Worm (Caenorhabditis elegans) whole organism, L4 larva: ENCODE results near the gene hsp-6.

Experiments used
- D1046.2 ChIP-seq: fragments of 200-800 bp; sonication (Bioruptor generic); IDR thresholded peaks from 2 replicates; pipeline ENCODE4 v1.3.6; 2022; ENCODE audit warnings: missing genetic modification characterization, missing compliant biosample characterization
- F10B5.3 ChIP-seq: sonication (generic microtip); optimal IDR thresholded peaks from 2 replicates; lab custom pipeline; 2016; ENCODE audit warnings: mild to moderate bottlenecking, missing genetic modification characterization, missing compliant biosample characterization
- F44E2.7 ChIP-seq: fragments of 200-800 bp; sonication (Bioruptor generic); IDR thresholded peaks from 2 replicates; pipeline ENCODE4 v2.1.2; 2022; ENCODE audit warnings: missing genetic modification characterization, missing compliant biosample characterization
- T20F7.1 ChIP-seq: fragments of 200-800 bp; sonication (Bioruptor generic); optimal IDR thresholded peaks from 2 replicates; lab custom pipeline; 2018; ENCODE audit warnings: mild to moderate bottlenecking, missing genetic modification characterization, missing compliant biosample characterization
- T26A8.4 ChIP-seq: fragments of 200-800 bp; sonication (Bioruptor generic); IDR thresholded peaks from 2 replicates; pipeline ENCODE4 v1.3.6; 2022; ENCODE audit warnings: missing genetic modification characterization, missing compliant biosample characterization
- Y105C5A.15 ChIP-seq: fragments of 200-800 bp; sonication (Bioruptor generic); IDR thresholded peaks from 2 replicates; pipeline ENCODE4 v1.3.6; 2022; ENCODE audit warnings: missing genetic modification characterization, missing compliant biosample characterization
- Y48G9A.11 ChIP-seq: fragments of 200-800 bp; sonication (Bioruptor generic); IDR thresholded peaks from 2 replicates; pipeline ENCODE4 v1.3.6; 2022; ENCODE audit warnings: missing genetic modification reagents, missing genetic modification characterization, missing compliant biosample characterization
- Y5F2A.4 ChIP-seq: fragments of 200-800 bp; sonication (Bioruptor generic); optimal IDR thresholded peaks from 2 replicates; lab custom pipeline; 2018; ENCODE audit warnings: mild to moderate bottlenecking, missing genetic modification characterization, missing compliant biosample characterization
- ZK337.2 ChIP-seq: fragments of 200-800 bp; sonication (Bioruptor generic); IDR thresholded peaks from 2 replicates; pipeline ENCODE4 v1.3.6; 2022; ENCODE audit warnings: missing genetic modification reagents, missing genetic modification characterization, missing compliant biosample characterization
- ZK546.5 ChIP-seq, 2 experiments: sonication (generic microtip); optimal IDR thresholded peaks; 2 replicates each; lab custom pipeline; 2017; ENCODE audit warnings: missing biosample characterization in 2 of 2, missing genetic modification characterization in 2 of 2
- aly-2 ChIP-seq: sonication (generic microtip); optimal IDR thresholded peaks from 2 replicates; lab custom pipeline; 2018; ENCODE audit warnings: missing biosample characterization, missing genetic modification characterization
- ama-1 ChIP-seq: fragments of 150-350 bp; optimal IDR thresholded peaks from 2 replicates; lab custom pipeline; 2014; ENCODE audit warnings: inconsistent platforms, mixed read lengths
- arid-1 ChIP-seq: fragments of 200-800 bp; sonication (Bioruptor generic); conservative IDR thresholded peaks from 2 replicates; pipeline ENCODE4 v1.3.6; 2022; ENCODE audit warnings: missing genetic modification reagents, missing genetic modification characterization, missing compliant biosample characterization
- attf-4 ChIP-seq: sonication (generic microtip); optimal IDR thresholded peaks from 3 replicates; lab custom pipeline; 2017; ENCODE audit warnings: missing biosample characterization, missing genetic modification characterization
- ceh-32 ChIP-seq: sonication (generic microtip); optimal IDR thresholded peaks from 2 replicates; lab custom pipeline; 2016; ENCODE audit warnings: mild to moderate bottlenecking, missing genetic modification characterization, missing compliant biosample characterization; ENCODE audit not compliant: poor library complexity
- ces-1 ChIP-seq: fragments of 150-350 bp; sonication (generic microtip); optimal IDR thresholded peaks from 4 replicates; lab custom pipeline; 2014; ENCODE audit warnings: missing biosample characterization, missing genetic modification reagents, missing genetic modification characterization
- cey-2 ChIP-seq: sonication (generic microtip); optimal IDR thresholded peaks from 3 replicates; lab custom pipeline; 2017; ENCODE audit warnings: missing genetic modification characterization, mild to moderate bottlenecking, missing compliant biosample characterization, antibody characterized with exemption, borderline replicate concordance; ENCODE audit not compliant: insufficient read depth
- ctbp-1 ChIP-seq: fragments of 200-800 bp; sonication (Bioruptor generic); IDR thresholded peaks from 2 replicates; pipeline ENCODE4 v1.3.6; 2022; ENCODE audit warnings: missing genetic modification reagents, missing genetic modification characterization, missing compliant biosample characterization
- daf-19 ChIP-seq: fragments of 200-800 bp; sonication (Bioruptor generic); conservative IDR thresholded peaks from 2 replicates; pipeline ENCODE4 v1.3.6; 2022; ENCODE audit warnings: missing genetic modification characterization, missing compliant biosample characterization
- daf-8 ChIP-seq: fragments of 200-800 bp; sonication (Bioruptor generic); IDR thresholded peaks from 2 replicates; pipeline ENCODE4 v1.3.6; 2022; ENCODE audit warnings: missing genetic modification characterization, missing compliant biosample characterization
- dve-1 ChIP-seq: sonication (generic microtip); optimal IDR thresholded peaks from 2 replicates; lab custom pipeline; 2017; ENCODE audit warnings: antibody characterized with exemption, mild to moderate bottlenecking, missing genetic modification characterization, missing compliant biosample characterization; ENCODE audit not compliant: insufficient read depth
- fkh-10 ChIP-seq: fragments of 150-350 bp; optimal IDR thresholded peaks from 2 replicates; lab custom pipeline; 2014; ENCODE audit warnings: missing biosample characterization, missing genetic modification reagents, missing genetic modification characterization
- hmg-1.1 ChIP-seq: fragments of 200-800 bp; sonication (Bioruptor generic); IDR thresholded peaks from 2 replicates; pipeline ENCODE4 v1.3.6; 2022; ENCODE audit warnings: missing genetic modification reagents, missing genetic modification characterization, missing compliant biosample characterization
- lim-7 ChIP-seq: fragments of 200-800 bp; sonication (Bioruptor generic); IDR thresholded peaks from 2 replicates; pipeline ENCODE4 v1.3.6; 2022; ENCODE audit warnings: missing genetic modification characterization, missing compliant biosample characterization
- lin-1 ChIP-seq: fragments of 200-800 bp; sonication (Bioruptor generic); IDR thresholded peaks from 2 replicates; pipeline ENCODE4 v1.3.6; 2022; ENCODE audit warnings: missing genetic modification reagents, missing genetic modification characterization, missing compliant biosample characterization
- lin-13 ChIP-seq: fragments of 150-350 bp; optimal IDR thresholded peaks from 2 replicates; lab custom pipeline; 2014; ENCODE audit warnings: missing biosample characterization, missing genetic modification reagents, missing genetic modification characterization
- lin-38 ChIP-seq: fragments of 200-800 bp; sonication (Bioruptor generic); IDR thresholded peaks from 2 replicates; pipeline ENCODE4 v1.3.6; 2022; ENCODE audit warnings: missing genetic modification reagents, missing genetic modification characterization, missing compliant biosample characterization
- lsy-2 ChIP-seq, 2 experiments: fragments of 150-350 bp in 1 of 2; sonication (generic microtip) in 1 of 2; optimal IDR thresholded peaks; 2 replicates each; lab custom pipeline; 2014 to 2017; ENCODE audit warnings: missing biosample characterization in 2 of 2, missing genetic modification characterization in 2 of 2
- madf-9 ChIP-seq: fragments of 200-800 bp; sonication (Bioruptor generic); conservative IDR thresholded peaks from 2 replicates; pipeline ENCODE4 v1.3.6; 2022; ENCODE audit warnings: missing genetic modification reagents, missing genetic modification characterization, missing compliant biosample characterization
- mdt-29 ChIP-seq: fragments of 200-800 bp; sonication (Bioruptor generic); IDR thresholded peaks from 2 replicates; pipeline ENCODE4 v1.3.6; 2022; ENCODE audit warnings: missing genetic modification reagents, missing genetic modification characterization, missing compliant biosample characterization
- nhr-10 ChIP-seq: fragments of 150-350 bp; optimal IDR thresholded peaks from 2 replicates; lab custom pipeline; 2014; ENCODE audit warnings: missing biosample characterization, missing genetic modification characterization
- nhr-102 ChIP-seq: sonication (generic microtip); optimal IDR thresholded peaks from 2 replicates; lab custom pipeline; 2016; ENCODE audit warnings: mild to moderate bottlenecking, missing genetic modification characterization, moderate library complexity, missing compliant biosample characterization
- nhr-11 ChIP-seq: fragments of 150-350 bp; optimal IDR thresholded peaks from 2 replicates; lab custom pipeline; 2014; ENCODE audit warnings: missing biosample characterization, missing genetic modification characterization
- nhr-237 ChIP-seq: sonication (generic microtip); optimal IDR thresholded peaks from 2 replicates; lab custom pipeline; 2017; ENCODE audit warnings: missing biosample characterization, missing genetic modification characterization
- nhr-25 ChIP-seq: sonication (generic microtip); optimal IDR thresholded peaks from 2 replicates; lab custom pipeline; 2017; ENCODE audit warnings: missing genetic modification characterization, mild to moderate bottlenecking, missing compliant biosample characterization, antibody characterized with exemption, moderate library complexity, borderline replicate concordance; ENCODE audit not compliant: insufficient read depth
- nhr-42 ChIP-seq: fragments of 200-800 bp; sonication (Bioruptor generic); IDR thresholded peaks from 2 replicates; pipeline ENCODE4 v1.3.6; 2022; ENCODE audit warnings: missing genetic modification characterization, missing compliant biosample characterization
- nhr-6 ChIP-seq: fragments of 150-350 bp; optimal IDR thresholded peaks from 2 replicates; lab custom pipeline; 2014; ENCODE audit warnings: missing biosample characterization, missing genetic modification characterization
- pha-4 ChIP-seq, 2 experiments: fragments of 150-350 bp in 1 of 2; fragments of 200-800 bp in 1 of 2; sonication (Bioruptor generic) in 1 of 2; IDR thresholded peaks in 1 of 2; optimal IDR thresholded peaks in 1 of 2; 2 replicates each; pipeline versions ENCODE4 v1.3.6 to Lab custom; 2014 to 2022; ENCODE audit warnings: missing genetic modification characterization in 2 of 2, missing genetic modification reagents in 2 of 2, missing biosample characterization in 1 of 2, missing compliant biosample characterization in 1 of 2
- php-3 ChIP-seq: fragments of 200-800 bp; sonication (Bioruptor generic); IDR thresholded peaks from 2 replicates; pipeline ENCODE4 v1.3.6; 2022; ENCODE audit warnings: missing genetic modification reagents, missing genetic modification characterization, missing compliant biosample characterization
- saeg-2 ChIP-seq: fragments of 200-800 bp; sonication (Bioruptor generic); IDR thresholded peaks from 2 replicates; pipeline ENCODE4 v1.3.6; 2022; ENCODE audit warnings: missing genetic modification reagents, missing genetic modification characterization, missing compliant biosample characterization
- set-16 ChIP-seq: fragments of 200-800 bp; sonication (Bioruptor generic); IDR thresholded peaks from 2 replicates; pipeline ENCODE4 v1.3.6; 2022; ENCODE audit warnings: missing genetic modification reagents, missing genetic modification characterization, missing compliant biosample characterization
- snpc-1.2 ChIP-seq: fragments of 200-800 bp; sonication (Bioruptor generic); IDR thresholded peaks from 2 replicates; pipeline ENCODE4 v1.3.6; 2022; ENCODE audit warnings: missing genetic modification reagents, missing genetic modification characterization, missing compliant biosample characterization
- snpc-4 ChIP-seq: fragments of 150-350 bp; optimal IDR thresholded peaks from 2 replicates; lab custom pipeline; 2014; ENCODE audit warnings: missing biosample characterization, missing genetic modification characterization
- spr-3 ChIP-seq: fragments of 200-800 bp; sonication (Bioruptor generic); optimal IDR thresholded peaks from 2 replicates; lab custom pipeline; 2018; ENCODE audit warnings: mild to moderate bottlenecking, missing genetic modification characterization, missing compliant biosample characterization
- tra-1 ChIP-seq: fragments of 200-800 bp; sonication (Bioruptor generic); IDR thresholded peaks from 2 replicates; pipeline ENCODE4 v1.3.6; 2022; ENCODE audit warnings: missing genetic modification reagents, missing genetic modification characterization, missing compliant biosample characterization
- unc-130 ChIP-seq: sonication (generic microtip); optimal IDR thresholded peaks from 2 replicates; lab custom pipeline; 2016; ENCODE audit warnings: missing genetic modification reagents, missing genetic modification characterization, missing compliant biosample characterization
- unc-39 ChIP-seq: sonication (generic microtip); optimal IDR thresholded peaks from 2 replicates; lab custom pipeline; 2017; ENCODE audit warnings: missing biosample characterization, missing genetic modification characterization
- zag-1 ChIP-seq: fragments of 150-350 bp; optimal IDR thresholded peaks from 2 replicates; lab custom pipeline; 2014; ENCODE audit warnings: missing biosample characterization, missing genetic modification characterization
- ztf-11 ChIP-seq: fragments of 150-350 bp; optimal IDR thresholded peaks from 2 replicates; lab custom pipeline; 2014; ENCODE audit warnings: missing biosample characterization, missing genetic modification characterization

The hsp-6 gene

DNA sequence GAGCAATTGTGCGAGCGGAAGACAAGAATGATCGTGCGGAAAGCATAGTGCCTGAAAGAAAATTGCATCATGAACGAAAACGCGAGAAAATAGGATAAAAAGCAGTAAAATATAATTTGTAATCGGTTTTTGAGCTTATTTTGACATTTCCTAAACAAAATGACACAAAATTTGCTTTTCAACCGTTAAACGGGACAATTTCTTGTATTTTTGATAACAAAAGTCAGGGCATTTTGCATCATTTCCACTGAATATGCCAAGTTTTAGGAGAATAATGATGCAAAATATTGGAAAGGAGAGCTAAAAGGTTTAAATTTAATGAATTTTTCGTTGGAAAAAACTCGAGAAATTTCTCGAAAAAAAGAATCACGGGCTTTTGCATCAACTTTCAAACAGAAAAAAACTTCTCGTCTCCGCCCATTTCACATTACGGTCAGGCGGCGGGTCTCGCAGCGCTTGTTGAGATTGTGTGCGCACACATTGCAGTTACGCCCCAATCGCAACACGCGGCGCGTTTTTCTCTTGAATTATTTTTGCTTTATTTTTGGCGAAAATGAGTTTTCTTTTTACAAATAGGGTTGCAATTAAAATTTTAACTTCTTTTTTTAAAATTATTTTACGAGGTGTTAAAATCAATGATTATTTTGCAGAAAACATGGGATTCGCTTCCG is at the start of gene hsp-6, which contains the start of gene C37H5.5:
Gene hsp-6 (minus strand): TSS at position 51 of the 671 bp plus-strand sequence.
Gene C37H5.5 (plus strand): TSS at position 651 of the 671 bp plus-strand sequence.
- TF ChIP-seq aly-2 (tag; lab: Kevin White, UChicago) (no peak), Y105C5A.15 (GFP tag; lab: Robert Waterston, UW) (0 out of 2 replicates have a peak, but pooled peaks have one; percentile 64), Y48G9A.11 (GFP tag; lab: Robert Waterston, UW) (no peak), snpc-1.2 (GFP tag; lab: Robert Waterston, UW) (no peak), daf-8 (GFP tag; lab: Robert Waterston, UW) (no peak), lin-1 (GFP tag; lab: Robert Waterston, UW) (no peak), daf-19 (GFP tag; lab: Robert Waterston, UW) (no peak), saeg-2 (GFP tag; lab: Robert Waterston, UW) (no peak), nhr-10 (tag; lab: Kevin White, UChicago) (no peak), T26A8.4 (GFP tag; lab: Robert Waterston, UW) (peak; percentile 68), nhr-25 (tag; lab: Kevin White, UChicago) (no peak), nhr-6 (peak; percentile 88), tra-1 (GFP tag; lab: Robert Waterston, UW) (no peak), mdt-29 (peak; percentile 91), attf-4 (tag; lab: Kevin White, UChicago) (no peak), unc-130 (GFP tag; lab: Kevin White, UChicago) (peak; percentile 73), ces-1 (no peak), ctbp-1 (GFP tag; lab: Robert Waterston, UW) (no peak), ZK546.5 (tag; optimal IDR thresholded peaks at IDR 0.05; lab: Kevin White, UChicago) (no peak), T20F7.1 (GFP tag; lab: Kevin White, UChicago) (no peak), snpc-4 (tag; lab: Kevin White, UChicago) (no peak), arid-1 (GFP tag; lab: Robert Waterston, UW) (peak; percentile 59; the same call in 1 of the 2 replicates), lim-7 (GFP tag; lab: Robert Waterston, UW) (no peak), dve-1 (tag; lab: Kevin White, UChicago) (peak; percentile 92), fkh-10 (GFP tag; lab: Kevin White, UChicago) (peak; percentile 73), spr-3 (peak; percentile 7), cey-2 (no peak), pha-4 (GFP tag; IDR thresholded peaks at IDR 0.05; lab: Robert Waterston, UW) (peak; percentile 70), pha-4 (tag; optimal IDR thresholded peaks at IDR 0.05; lab: Kevin White, UChicago) (no peak), F10B5.3 (tag; lab: Kevin White, UChicago) (no peak), nhr-237 (tag; lab: Kevin White, UChicago) (no peak), ceh-32 (no peak), nhr-11 (tag; lab: Kevin White, UChicago) (peak; percentile 18), D1046.2 (GFP tag; lab: Robert Waterston, UW) (no peak), ZK337.2 (GFP tag; lab: Robert Waterston, UW) (0 out of 2 replicates have a peak, but pooled peaks have one; percentile 18), lin-38 (GFP tag; lab: Robert Waterston, UW) (peak; percentile 79), ztf-11 (tag; lab: Kevin White, UChicago) (no peak), set-16 (no peak), lsy-2 (tag; optimal IDR thresholded peaks at IDR 0.05; lab: Kevin White, UChicago) (peak; percentile 54 to 93), php-3 (GFP tag; lab: Robert Waterston, UW) (0 out of 2 replicates have a peak, but pooled peaks have one; percentile 29), madf-9 (GFP tag; lab: Robert Waterston, UW) (0 out of 2 replicates have a peak, but pooled peaks have one; percentile 25), Y5F2A.4 (no peak), unc-39 (tag; lab: Kevin White, UChicago) (no peak), hmg-1.1 (GFP tag; lab: Robert Waterston, UW) (peak; percentile 76), lin-13 (peak; percentile 86), ama-1 (lab: Kevin White, UChicago) (peak; percentile 26), nhr-42 (GFP tag; lab: Robert Waterston, UW) (peak; percentile 64; the same call in 1 of the 2 replicates), zag-1 (tag; lab: Kevin White, UChicago) (no peak), F44E2.7 (no peak), nhr-102 (tag; lab: Kevin White, UChicago) (peak; percentile 59)
